Fruit fly (Drosophila melanogaster) whole organism, embryonic: ENCODE results near the gene Or7a.

Experiments used
- Aef1 ChIP-seq: fragments of 200-800 bp; sonication (Bioruptor generic); IDR thresholded peaks from 3 replicates; pipeline ENCODE4 v1.3.6; 2022; ENCODE audit warnings: missing biosample characterization, missing genetic modification characterization
- CG11695 ChIP-seq: fragments of 200-800 bp; sonication (Bioruptor generic); IDR thresholded peaks from 3 replicates; pipeline ENCODE4 v1.3.6; 2022; ENCODE audit warnings: missing biosample characterization, missing genetic modification characterization
- CG13287 ChIP-seq: fragments of 200-800 bp; sonication (Bioruptor generic); IDR thresholded peaks from 2 replicates; pipeline ENCODE4 v1.3.6; 2022; ENCODE audit warnings: missing biosample characterization, missing genetic modification characterization; ENCODE audit not compliant: partially characterized antibody
- CG14014 ChIP-seq: fragments of 200-800 bp; sonication (Bioruptor generic); IDR thresholded peaks from 2 replicates; pipeline ENCODE4 v1.3.6; 2022; ENCODE audit warnings: missing biosample characterization, missing genetic modification characterization
- CG17612 ChIP-seq: fragments of 200-800 bp; sonication (Bioruptor generic); IDR thresholded peaks from 2 replicates; pipeline ENCODE4 v1.3.6; 2022; ENCODE audit warnings: missing biosample characterization, missing genetic modification characterization
- CG3065 ChIP-seq: fragments of 200-800 bp; sonication (Bioruptor generic); optimal IDR thresholded peaks from 2 replicates; lab custom pipeline; 2016; ENCODE audit warnings: missing biosample characterization, missing genetic modification characterization
- CG32767 ChIP-seq: fragments of 200-800 bp; sonication (Bioruptor generic); IDR thresholded peaks from 2 replicates; pipeline ENCODE4 v1.3.6; 2022; ENCODE audit warnings: missing biosample characterization, missing genetic modification characterization
- CG34422 ChIP-seq: fragments of 200-800 bp; sonication (Bioruptor generic); IDR thresholded peaks from 3 replicates; pipeline ENCODE4 v1.3.6; 2022; ENCODE audit warnings: missing biosample characterization, missing genetic modification characterization
- CG4617 ChIP-seq: fragments of 200-800 bp; sonication (Bioruptor generic); optimal IDR thresholded peaks from 3 replicates; lab custom pipeline; 2016; ENCODE audit warnings: missing biosample characterization, missing genetic modification characterization, borderline replicate concordance
- CG7928 ChIP-seq: fragments of 200-800 bp; sonication (Bioruptor generic); optimal IDR thresholded peaks from 2 replicates; lab custom pipeline; 2017; ENCODE audit warnings: missing biosample characterization, mild to moderate bottlenecking, missing genetic modification characterization
- CG8290 ChIP-seq, 3 experiments: fragments of 200-800 bp; sonication (Bioruptor generic); optimal IDR thresholded peaks; 2 replicates each; lab custom pipeline; 2016 to 2019; ENCODE audit warnings: missing biosample characterization in 3 of 3, missing genetic modification characterization in 3 of 3, mild to moderate bottlenecking in 2 of 3, moderate library complexity in 1 of 3
- CG8944 ChIP-seq: fragments of 200-800 bp; sonication (Bioruptor generic); optimal IDR thresholded peaks from 3 replicates; lab custom pipeline; 2016; ENCODE audit warnings: missing biosample characterization, missing genetic modification characterization
- CrebB ChIP-seq: fragments of 200-800 bp; sonication (Bioruptor generic); optimal IDR thresholded peaks from 3 replicates; lab custom pipeline; 2018; ENCODE audit warnings: missing biosample characterization, mild to moderate bottlenecking, missing genetic modification characterization
- Drgx ChIP-seq: fragments of 200-800 bp; sonication (Bioruptor generic); IDR thresholded peaks from 2 replicates; pipeline ENCODE4 v1.3.6; 2022; ENCODE audit warnings: missing biosample characterization, missing genetic modification characterization
- Lpt ChIP-seq: fragments of >200 bp; optimal IDR thresholded peaks from 2 replicates; lab custom pipeline; 2018; ENCODE audit warnings: missing biosample characterization, missing genetic modification characterization
- MESR4 ChIP-seq: fragments of 200-800 bp; sonication (Bioruptor generic); optimal IDR thresholded peaks from 2 replicates; lab custom pipeline; 2018; ENCODE audit warnings: missing biosample characterization, mild to moderate bottlenecking, missing genetic modification characterization, moderate library complexity
- MTF-1 ChIP-seq: fragments of 200-800 bp; sonication (Bioruptor generic); optimal IDR thresholded peaks from 2 replicates; lab custom pipeline; 2018; ENCODE audit warnings: missing biosample characterization, mild to moderate bottlenecking, missing genetic modification characterization, borderline replicate concordance
- NK7.1 ChIP-seq: fragments of 200-800 bp; sonication (Bioruptor generic); optimal IDR thresholded peaks from 3 replicates; lab custom pipeline; 2016; ENCODE audit warnings: missing biosample characterization, missing genetic modification characterization
- Neu2 ChIP-seq: fragments of 200-800 bp; sonication (Bioruptor generic); optimal IDR thresholded peaks from 3 replicates; lab custom pipeline; 2016; ENCODE audit warnings: missing biosample characterization, missing genetic modification characterization, borderline replicate concordance
- Oli ChIP-seq: fragments of 200-800 bp; sonication (Bioruptor generic); optimal IDR thresholded peaks from 2 replicates; lab custom pipeline; 2018; ENCODE audit warnings: missing biosample characterization, mild to moderate bottlenecking, missing genetic modification characterization, moderate library complexity
- Pdp1 ChIP-seq, 2 experiments: fragments of 200-800 bp; sonication (Bioruptor generic); optimal IDR thresholded peaks; 3 replicates each; lab custom pipeline; 2016; ENCODE audit warnings: missing biosample characterization in 2 of 2, missing genetic modification characterization in 2 of 2, mild to moderate bottlenecking in 1 of 2, moderate library complexity in 1 of 2
- Ptx1 ChIP-seq: fragments of 200-800 bp; sonication (Bioruptor generic); IDR thresholded peaks from 2 replicates; pipeline ENCODE4 v1.3.6; 2022; ENCODE audit warnings: missing biosample characterization, missing genetic modification characterization
- Rx ChIP-seq: fragments of 200-800 bp; sonication (Bioruptor generic); IDR thresholded peaks from 2 replicates; pipeline ENCODE4 v1.3.6; 2022; ENCODE audit warnings: missing biosample characterization, missing genetic modification characterization
- Stat92E ChIP-seq, 3 experiments: fragments of >200 bp in 2 of 3; fragments of 200-800 bp in 1 of 3; sonication (Bioruptor generic) in 1 of 3; optimal IDR thresholded peaks; 2 replicates each; lab custom pipeline; 2017 to 2019; ENCODE audit warnings: missing biosample characterization in 3 of 3, missing genetic modification characterization in 3 of 3, mild to moderate bottlenecking in 1 of 3, moderate library complexity in 1 of 3
- amos ChIP-seq: fragments of 200-800 bp; sonication (Bioruptor generic); IDR thresholded peaks from 2 replicates; pipeline ENCODE4 v1.3.6; 2022; ENCODE audit warnings: missing biosample characterization, missing genetic modification characterization; ENCODE audit not compliant: partially characterized antibody
- cas ChIP-seq: fragments of 200-800 bp; sonication (Bioruptor generic); IDR thresholded peaks from 2 replicates; pipeline ENCODE4 v1.3.6; 2022; ENCODE audit warnings: missing biosample characterization, missing genetic modification characterization
- chif ChIP-seq, 2 experiments: fragments of 200-800 bp; sonication (Bioruptor generic); optimal IDR thresholded peaks; 3 replicates each; lab custom pipeline; 2016; ENCODE audit warnings: missing biosample characterization in 2 of 2, missing genetic modification characterization in 2 of 2
- chm ChIP-seq: fragments of 200-800 bp; sonication (Bioruptor generic); IDR thresholded peaks from 2 replicates; pipeline ENCODE4 v1.3.6; 2022; ENCODE audit warnings: missing biosample characterization, missing genetic modification characterization
- crol ChIP-seq: fragments of 200-800 bp; sonication (Bioruptor generic); IDR thresholded peaks from 2 replicates; pipeline ENCODE4 v1.3.6; 2022; ENCODE audit warnings: missing biosample characterization, missing genetic modification characterization
- cwo ChIP-seq: fragments of 200-800 bp; sonication (Bioruptor generic); optimal IDR thresholded peaks from 3 replicates; lab custom pipeline; 2017; ENCODE audit warnings: missing biosample characterization, missing genetic modification characterization, mild to moderate bottlenecking, moderate library complexity, missing genetic modification reagents
- knrl ChIP-seq: fragments of 200-800 bp; sonication (Bioruptor generic); IDR thresholded peaks from 3 replicates; pipeline ENCODE4 v1.3.6; 2022; ENCODE audit warnings: missing biosample characterization, missing genetic modification characterization; ENCODE audit not compliant: partially characterized antibody
- mam ChIP-seq: fragments of 200-800 bp; sonication (Bioruptor generic); optimal IDR thresholded peaks from 3 replicates; lab custom pipeline; 2016; ENCODE audit warnings: missing biosample characterization, missing genetic modification characterization
- pum ChIP-seq: fragments of 200-800 bp; sonication (Bioruptor generic); optimal IDR thresholded peaks from 2 replicates; lab custom pipeline; 2016; ENCODE audit warnings: missing biosample characterization, missing genetic modification characterization
- row ChIP-seq: fragments of 200-800 bp; sonication (Bioruptor generic); IDR thresholded peaks from 3 replicates; pipeline ENCODE4 v1.3.6; 2022; ENCODE audit warnings: missing biosample characterization, missing genetic modification characterization
- sens-2 ChIP-seq: fragments of 200-800 bp; sonication (Bioruptor generic); IDR thresholded peaks from 2 replicates; pipeline ENCODE4 v1.3.6; 2022; ENCODE audit warnings: missing biosample characterization, missing genetic modification characterization
- stwl ChIP-seq: fragments of 200-800 bp; sonication (Bioruptor generic); optimal IDR thresholded peaks from 3 replicates; lab custom pipeline; 2018; ENCODE audit warnings: missing biosample characterization, mild to moderate bottlenecking, missing genetic modification characterization, moderate library complexity

Gene Or7a

DNA sequence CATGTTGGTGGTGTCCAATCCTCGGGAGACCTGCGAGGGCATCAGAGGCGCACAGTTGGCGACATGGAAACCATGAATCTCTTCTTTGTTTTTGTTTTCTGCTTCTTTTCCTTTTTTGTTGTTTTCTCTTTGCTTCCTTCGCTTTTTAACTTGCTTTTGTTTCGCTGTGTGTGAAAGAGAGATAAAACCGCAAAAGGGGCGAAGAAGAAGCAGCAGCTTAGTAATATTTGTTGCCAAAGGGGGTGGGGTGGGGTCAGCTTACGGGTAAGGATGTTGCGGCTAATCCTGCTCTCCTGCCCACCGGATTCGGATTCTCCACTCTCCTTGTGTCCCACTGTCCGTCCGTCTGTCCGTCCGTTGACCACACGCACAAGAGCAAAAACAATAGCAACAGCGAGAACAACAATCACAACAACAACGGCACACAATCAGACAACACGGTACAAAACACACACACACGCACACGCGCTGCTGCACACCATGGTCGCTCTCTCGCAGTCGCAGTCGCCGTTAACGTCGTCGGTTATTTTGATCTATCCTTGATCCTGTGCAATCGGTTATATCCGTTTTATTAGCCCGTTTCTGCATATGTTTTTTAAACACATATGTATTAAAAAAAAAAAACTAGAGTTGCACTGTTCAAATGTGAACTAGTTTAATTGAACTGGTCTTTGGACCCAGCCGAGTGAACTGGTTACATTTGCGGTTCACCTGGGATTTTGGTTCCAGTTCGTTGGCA, 11.0 kb upstream of the Or7a start (continued):
- TF ChIP-seq row (GFP tag; lab: Robert Waterston, UW) (0 out of 3 replicates have a peak, but pooled peaks have one; percentile 19), CG11695 (GFP tag; lab: Robert Waterston, UW) (no peak), CG4617 (peak; percentile 24), CG34422 (GFP tag; lab: Robert Waterston, UW) (peak; percentile 26; the same call in 1 of the 3 replicates), crol (GFP tag; lab: Robert Waterston, UW) (peak; percentile 29; the same call in 1 of the 2 replicates), Aef1 (GFP tag; lab: Robert Waterston, UW) (peak; percentile 41; the same call in 2 of the 3 replicates), MESR4 (GFP tag; lab: Kevin White, UChicago) (peak; percentile 79), CG13287 (GFP tag; lab: Robert Waterston, UW) (0 out of 2 replicates have a peak, but pooled peaks have one; percentile 20), amos (peak; percentile 45; the same call in 1 of the 2 replicates), NK7.1 (GFP tag; lab: Kevin White, UChicago) (no peak), Neu2 (GFP tag; lab: Kevin White, UChicago) (no peak), knrl (peak; percentile 55; the same call in 2 of the 3 replicates)

DNA sequence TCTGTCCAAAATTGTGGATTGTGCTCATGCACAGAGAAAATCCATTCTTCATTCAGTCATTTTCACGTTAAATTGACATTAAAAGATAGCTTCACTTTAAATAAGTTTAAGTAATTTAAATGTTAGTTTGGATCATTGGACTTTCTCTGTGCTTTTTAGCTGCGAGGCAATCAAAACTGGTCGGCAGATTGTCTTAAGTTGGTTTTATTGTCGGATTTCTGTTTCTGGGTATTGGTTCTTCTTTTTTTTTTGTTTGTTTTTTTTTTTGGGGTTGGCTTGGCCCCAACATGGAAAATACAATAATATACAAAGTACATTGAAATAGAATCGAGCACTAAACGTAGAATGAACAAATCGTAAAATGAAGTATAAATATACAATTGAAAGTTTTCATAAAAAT, 4.7 kb upstream of the Or7a start, which contains the start of gene CG2278:
CG2278 (minus strand) TSS at position 101 of the 400 bp plus-strand sequence.
- no peak for TF ChIP-seq CG14014
- TF ChIP-seq CG7928 (GFP tag; lab: Kevin White, UChicago), result no peak
- TF ChIP-seq cas (GFP tag; lab: Robert Waterston, UW), result no peak
- no peak for TF ChIP-seq Lpt (GFP tag; lab: Kevin White, UChicago)
- no peak for TF ChIP-seq Pdp1 (GFP tag; optimal IDR thresholded peaks at IDR 0.05; lab: Kevin White, UChicago)
- no peak for TF ChIP-seq Ptx1 (GFP tag; lab: Robert Waterston, UW)
- TF ChIP-seq CG32767 (GFP tag; lab: Robert Waterston, UW), result no peak
- TF ChIP-seq Stat92E (GFP tag; optimal IDR thresholded peaks at IDR 0.05; lab: Kevin White, UChicago), result no peak
- TF ChIP-seq CG8944, result no peak
- TF ChIP-seq MTF-1 (GFP tag; lab: Kevin White, UChicago), result no peak
- no peak for TF ChIP-seq pum (GFP tag; lab: Kevin White, UChicago)

DNA sequence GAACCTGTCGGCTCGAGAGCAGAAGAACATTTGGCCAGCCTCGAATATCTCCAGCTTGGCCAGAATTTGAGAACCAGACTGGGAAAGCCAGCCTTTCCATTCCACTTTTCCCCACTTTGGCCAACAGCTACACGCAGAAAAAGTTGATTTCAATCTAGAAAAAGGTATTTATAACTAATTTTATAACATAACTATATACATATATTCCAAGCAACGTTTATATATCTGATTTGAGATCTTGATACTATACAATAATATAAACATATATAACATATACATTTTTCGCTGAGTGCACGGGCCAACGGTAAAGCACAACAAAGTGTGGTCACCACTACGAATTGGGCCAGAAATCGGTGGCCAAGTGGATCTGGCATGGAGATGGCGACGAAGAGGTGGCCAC, 2.1 kb downstream of the Or7a start:
- TF ChIP-seq Drgx (GFP tag; lab: Robert Waterston, UW), result peak; percentile 52; the same call in 1 of the 2 replicates
- no peak for TF ChIP-seq mam (GFP tag; lab: Kevin White, UChicago)
- TF ChIP-seq sens-2, result no peak
- TF ChIP-seq CG17612 (GFP tag; lab: Robert Waterston, UW), result no peak
- no peak for TF ChIP-seq CrebB
- TF ChIP-seq CG8290 (GFP tag; optimal IDR thresholded peaks at IDR 0.05; lab: Kevin White, UChicago), result no peak
- no peak for TF ChIP-seq CG8290 (tag; optimal IDR thresholded peaks at IDR 0.05; lab: Kevin White, UChicago)
- TF ChIP-seq Oli (tag; lab: Kevin White, UChicago), result no peak

DNA sequence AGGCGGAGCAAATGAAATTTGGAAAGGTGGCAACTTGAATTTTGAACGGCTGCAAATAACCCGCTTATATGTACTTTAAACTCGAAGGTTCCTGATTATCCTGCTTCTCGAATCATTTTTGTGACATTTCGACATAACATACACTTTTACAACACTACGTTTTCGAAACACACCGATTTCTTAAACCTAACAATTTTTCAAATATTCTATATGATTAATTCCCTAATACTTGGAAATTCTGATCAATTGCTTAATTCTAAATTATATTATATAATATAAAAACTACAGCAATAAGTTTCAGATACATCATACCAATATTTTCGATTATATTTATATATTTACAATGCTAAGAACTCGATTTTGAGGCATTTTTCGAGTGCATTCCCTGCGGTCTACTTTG, 2.8 kb downstream of the Or7a start, which contains the start of gene CG10761:
CG10761 (minus strand) TSS at position 101 of the 400 bp plus-strand sequence.
- TF ChIP-seq chm (GFP tag; lab: Robert Waterston, UW), result no peak
- no peak for TF ChIP-seq cwo (GFP tag; lab: Kevin White, UChicago)
- TF ChIP-seq Rx (GFP tag; lab: Robert Waterston, UW), result no peak
- no peak for TF ChIP-seq CG3065 (GFP tag; lab: Kevin White, UChicago)
- TF ChIP-seq stwl (tag; lab: Kevin White, UChicago), result peak; percentile 34
- TF ChIP-seq chif (GFP tag; optimal IDR thresholded peaks at IDR 0.05; lab: Kevin White, UChicago), result no peak
- TF ChIP-seq, all 482 proteins: peak for 1
